Worm (Caenorhabditis elegans): ENCODE results near the gene tba-7.

The tba-7 gene

DNA sequence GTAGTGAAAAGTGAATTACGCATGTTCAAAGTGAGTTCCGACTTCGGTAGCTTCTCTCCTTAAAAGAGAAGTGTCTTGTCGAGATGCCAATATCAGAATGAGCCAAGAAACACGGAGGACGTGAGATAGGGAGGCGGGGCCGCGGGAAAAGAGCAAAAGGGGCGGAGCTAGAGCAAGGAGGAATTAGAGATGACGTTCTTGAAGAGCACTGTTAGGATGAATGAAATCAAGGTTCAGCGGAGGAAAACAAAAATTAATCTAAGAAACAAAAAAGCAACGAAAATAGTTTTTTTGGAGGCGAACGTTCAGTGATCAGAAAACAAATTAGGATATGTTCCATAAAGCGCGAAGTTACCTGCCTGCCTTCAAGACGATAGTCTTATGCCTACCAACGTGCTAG, 21.6 kb upstream of the tba-7 start, which contains the start of gene nlp-21:
TSS of gene nlp-21 (minus strand) at position 101 of the 400 bp plus-strand sequence.
- TF ChIP-seq hlh-1 (tag; optimal IDR thresholded peaks at IDR 0.05) (no peak), flh-1 (GFP tag; optimal IDR thresholded peaks at IDR 0.05) (no peak), mep-1 (tag; optimal IDR thresholded peaks at IDR 0.05) (no peak), bed-3 (GFP tag; optimal IDR thresholded peaks at IDR 0.05) (no peak), blmp-1 (tag; optimal IDR thresholded peaks at IDR 0.05) (no peak), cnd-1 (tag; optimal IDR thresholded peaks at IDR 0.05) (no peak), unc-62 (GFP tag; optimal IDR thresholded peaks at IDR 0.05) (no peak), nhr-2 (tag; optimal IDR thresholded peaks at IDR 0.05) (no peak), unc-120 (tag; optimal IDR thresholded peaks at IDR 0.05; ENCODE audit: poor library complexity, severe bottlenecking) (no peak)

DNA sequence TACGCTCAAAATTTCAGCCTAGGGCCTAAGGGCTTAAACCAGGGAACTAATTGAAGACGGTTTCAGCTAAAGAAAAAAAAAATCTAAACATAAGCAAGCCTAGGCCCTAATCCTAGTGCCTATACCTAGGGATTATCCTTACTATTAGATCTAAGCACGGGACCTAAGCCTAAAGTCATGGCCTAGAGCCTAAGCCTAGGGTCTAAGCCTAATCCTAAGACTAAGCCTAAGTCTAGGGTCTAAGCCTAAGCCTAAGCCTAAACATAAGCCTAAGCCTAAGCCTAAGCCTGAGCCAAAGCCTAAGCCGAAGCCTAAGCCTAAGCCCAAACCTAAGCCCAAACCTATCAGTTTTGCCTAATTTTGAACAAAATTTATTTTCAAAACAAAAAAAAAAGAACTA, 21.2 kb upstream of the tba-7 start:
- TF ChIP-seq tbx-8 (GFP tag; optimal IDR thresholded peaks at IDR 0.05) (no peak), lin-32 (GFP tag; optimal IDR thresholded peaks at IDR 0.05) (no peak), bed-3 (GFP tag; optimal IDR thresholded peaks at IDR 0.05) (no peak), sptf-1 (tag; optimal IDR thresholded peaks at IDR 0.05) (no peak), ceh-39 (tag; optimal IDR thresholded peaks at IDR 0.05) (no peak), sem-2 (GFP tag; optimal IDR thresholded peaks at IDR 0.05) (no peak), snpc-4 (tag; optimal IDR thresholded peaks at IDR 0.05) (no peak), mab-5 (tag; optimal IDR thresholded peaks at IDR 0.05) (no peak), nhr-12 (tag; optimal IDR thresholded peaks at IDR 0.05) (no peak), nhr-28 (tag; optimal IDR thresholded peaks at IDR 0.05) (no peak), zip-8 (tag; optimal IDR thresholded peaks at IDR 0.05) (no peak), lin-13 (tag; optimal IDR thresholded peaks at IDR 0.05) (no peak)

DNA sequence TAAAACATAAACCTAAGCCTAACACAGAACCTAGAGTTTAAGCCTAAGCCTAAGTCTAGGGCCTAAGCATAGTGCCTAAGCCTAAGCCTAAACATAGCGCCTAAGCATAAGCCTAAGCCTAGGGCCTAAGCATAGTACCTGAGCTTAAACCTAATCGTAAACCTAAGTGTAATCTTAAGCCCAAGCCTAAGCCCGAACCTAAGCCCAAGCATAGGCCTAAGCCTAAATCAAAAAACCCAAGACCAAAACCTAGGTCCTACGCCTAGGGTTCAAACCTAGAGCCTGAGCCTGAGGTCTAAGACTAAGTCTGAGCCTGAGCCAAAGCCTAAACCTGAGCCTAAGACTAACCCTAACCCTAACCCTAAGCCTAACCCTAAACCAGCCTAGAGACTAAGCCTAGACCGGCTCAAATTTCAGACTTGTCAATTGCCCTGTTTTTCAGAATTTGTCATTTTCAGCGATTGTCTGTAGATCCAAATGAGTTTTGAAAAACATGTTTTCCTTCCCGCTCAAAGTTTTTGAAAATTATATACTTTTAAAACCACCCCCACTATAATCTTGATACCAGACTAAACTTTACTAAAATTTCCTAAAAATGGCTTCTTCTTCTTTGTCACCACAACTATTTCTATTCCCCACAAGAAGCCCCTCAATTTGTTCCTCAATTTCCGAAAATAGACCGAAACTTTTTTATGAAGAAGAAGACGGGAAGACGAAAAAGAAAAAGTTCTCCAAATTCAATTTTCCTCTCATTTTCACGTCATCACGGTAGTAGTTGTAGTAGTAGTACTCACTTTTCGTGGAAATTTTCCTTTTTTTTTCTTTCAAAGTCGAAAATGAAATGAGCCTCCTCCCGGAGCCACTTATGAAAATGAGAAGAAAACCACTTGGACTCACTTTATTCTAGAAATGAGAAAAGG, 20.3 kb upstream of the tba-7 start:
- TF ChIP-seq elt-3 (tag; optimal IDR thresholded peaks at IDR 0.05) (no peak), ces-1 (GFP tag; optimal IDR thresholded peaks at IDR 0.05) (peak; percentile 65), unc-39 (tag; optimal IDR thresholded peaks at IDR 0.05) (no peak)

DNA sequence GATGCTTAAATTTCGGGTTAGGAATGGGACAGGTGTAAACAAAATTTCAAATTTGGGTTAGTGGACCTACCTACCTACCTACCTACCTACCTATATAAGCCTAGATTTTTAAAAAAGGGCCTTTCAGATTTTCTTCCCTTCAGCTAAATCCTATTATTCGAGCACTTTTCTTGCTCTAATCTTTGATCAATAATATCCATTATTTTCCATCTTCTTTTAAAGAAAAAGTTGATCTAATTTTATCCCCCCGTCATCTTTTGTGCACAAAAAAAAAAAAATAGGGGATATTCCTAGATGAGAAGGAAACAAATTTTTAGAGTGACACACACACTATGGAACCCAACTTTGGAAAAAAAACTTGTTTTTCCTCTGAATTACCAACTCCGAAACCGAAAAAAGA, 19.2 kb upstream of the tba-7 start:
- TF ChIP-seq ces-1 (GFP tag; optimal IDR thresholded peaks at IDR 0.05) = peak; percentile 55
- no peak for TF ChIP-seq nhr-2 (tag; optimal IDR thresholded peaks at IDR 0.05)
- TF ChIP-seq lsy-2 (tag; optimal IDR thresholded peaks at IDR 0.05) = no peak
- no peak for TF ChIP-seq flh-1 (GFP tag; optimal IDR thresholded peaks at IDR 0.05)
- TF ChIP-seq unc-39 (tag; optimal IDR thresholded peaks at IDR 0.05) = no peak
- TF ChIP-seq mab-5 (tag; optimal IDR thresholded peaks at IDR 0.05) = no peak
- TF ChIP-seq mls-2 (tag; optimal IDR thresholded peaks at IDR 0.05) = no peak
- no peak for TF ChIP-seq nhr-76 (tag; optimal IDR thresholded peaks at IDR 0.05)

DNA sequence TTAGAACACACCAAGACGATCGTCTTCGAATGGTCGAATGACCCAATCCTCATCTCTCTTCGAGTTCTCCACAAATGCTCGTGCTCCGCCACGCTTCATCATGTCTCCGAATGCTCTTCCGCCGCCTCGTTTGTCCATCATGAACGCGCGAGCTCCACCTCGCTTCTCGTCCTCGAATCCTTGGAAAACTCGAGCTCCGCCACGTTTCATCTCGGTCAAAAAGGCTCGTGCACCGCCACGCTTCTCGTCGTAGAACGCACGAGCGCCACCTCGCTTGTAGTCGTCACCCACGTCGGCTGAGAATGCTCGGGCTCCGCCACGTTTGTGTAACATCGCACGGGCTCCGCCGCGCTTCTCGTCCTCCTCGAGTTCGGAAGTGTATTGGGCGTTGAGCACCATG, 17.8 kb upstream of the tba-7 start:
- TF ChIP-seq lin-32 (GFP tag; optimal IDR thresholded peaks at IDR 0.05) (no peak), mab-5 (tag; optimal IDR thresholded peaks at IDR 0.05) (no peak), sem-2 (GFP tag; optimal IDR thresholded peaks at IDR 0.05) (no peak), elt-1 (tag; optimal IDR thresholded peaks at IDR 0.05; ENCODE audit: borderline replicate concordance, insufficient read depth) (no peak), ztf-11 (tag; optimal IDR thresholded peaks at IDR 0.05) (no peak), mep-1 (tag; optimal IDR thresholded peaks at IDR 0.05) (no peak), ceh-83 (GFP tag; optimal IDR thresholded peaks at IDR 0.05) (no peak), blmp-1 (tag; optimal IDR thresholded peaks at IDR 0.05) (no peak), lsy-2 (tag; optimal IDR thresholded peaks at IDR 0.05) (no peak), flh-1 (GFP tag; optimal IDR thresholded peaks at IDR 0.05) (no peak), M03D4.4 (tag; optimal IDR thresholded peaks at IDR 0.05) (no peak), unc-62 (GFP tag; optimal IDR thresholded peaks at IDR 0.05) (no peak), hlh-1 (tag; optimal IDR thresholded peaks at IDR 0.05) (no peak), ham-2 (GFP tag; optimal IDR thresholded peaks at IDR 0.05) (no peak), unc-120 (tag; optimal IDR thresholded peaks at IDR 0.05; ENCODE audit: poor library complexity, severe bottlenecking) (no peak)
